Worm (Caenorhabditis elegans): ENCODE results near the gene prx-5.

The prx-5 gene

ce11 chrII:8744555-8745448 is 40.2 kb downstream of the prx-5 start:
- no peak for TF ChIP-seq pax-1 (tag; optimal IDR thresholded peaks at IDR 0.05)
- no peak for TF ChIP-seq T23F11.4 (GFP tag; optimal IDR thresholded peaks at IDR 0.05)
- TF ChIP-seq lim-6 (tag; optimal IDR thresholded peaks at IDR 0.05): no peak
- TF ChIP-seq syd-9 (tag; optimal IDR thresholded peaks at IDR 0.05): no peak
- TF ChIP-seq ceh-2 (tag; optimal IDR thresholded peaks at IDR 0.05): no peak
- no peak for TF ChIP-seq ttx-3 (tag; optimal IDR thresholded peaks at IDR 0.05)
- no peak for TF ChIP-seq ama-1 (optimal IDR thresholded peaks at IDR 0.05)

DNA sequence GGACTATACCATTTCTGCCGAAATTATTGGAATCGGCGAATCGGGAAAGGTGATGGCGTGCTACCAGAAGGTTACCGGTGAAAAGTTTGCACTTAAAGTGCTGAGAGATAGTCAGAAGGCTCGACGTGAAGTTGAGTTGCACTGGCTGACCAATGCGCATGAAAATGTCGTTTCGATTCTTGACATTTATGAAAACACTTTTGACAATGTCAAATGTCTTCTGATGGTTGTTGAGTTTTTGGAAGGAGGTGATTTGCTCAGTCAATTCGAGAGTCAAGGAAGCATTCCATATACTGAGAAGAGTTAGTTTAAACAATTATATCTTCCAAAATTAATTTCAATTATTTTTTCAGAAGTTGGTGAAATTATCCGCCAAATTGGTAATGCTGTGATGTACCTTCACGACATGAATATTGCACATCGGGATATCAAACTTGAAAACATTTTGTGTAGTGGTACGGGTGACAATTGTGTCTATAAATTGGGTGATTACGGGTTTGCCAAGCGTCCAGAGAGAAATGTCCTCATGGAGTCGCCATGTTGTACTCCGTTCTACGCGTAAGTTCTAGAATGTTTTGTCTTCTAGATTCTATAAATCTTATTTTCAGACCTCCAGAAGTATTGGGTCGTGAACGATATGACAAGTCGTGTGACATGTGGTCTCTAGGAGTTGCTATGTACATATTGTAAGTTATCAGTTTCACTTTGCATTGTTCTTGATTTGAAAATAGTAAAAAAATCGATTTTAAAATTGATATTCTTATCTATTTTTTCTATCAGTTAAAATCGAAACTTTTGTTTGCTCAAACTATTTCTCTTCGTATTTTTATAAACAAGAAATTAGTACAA is 41.0 kb downstream of the prx-5 start:
- TF ChIP-seq ceh-45 (GFP tag; IDR thresholded peaks at IDR 0.05): no peak

DNA sequence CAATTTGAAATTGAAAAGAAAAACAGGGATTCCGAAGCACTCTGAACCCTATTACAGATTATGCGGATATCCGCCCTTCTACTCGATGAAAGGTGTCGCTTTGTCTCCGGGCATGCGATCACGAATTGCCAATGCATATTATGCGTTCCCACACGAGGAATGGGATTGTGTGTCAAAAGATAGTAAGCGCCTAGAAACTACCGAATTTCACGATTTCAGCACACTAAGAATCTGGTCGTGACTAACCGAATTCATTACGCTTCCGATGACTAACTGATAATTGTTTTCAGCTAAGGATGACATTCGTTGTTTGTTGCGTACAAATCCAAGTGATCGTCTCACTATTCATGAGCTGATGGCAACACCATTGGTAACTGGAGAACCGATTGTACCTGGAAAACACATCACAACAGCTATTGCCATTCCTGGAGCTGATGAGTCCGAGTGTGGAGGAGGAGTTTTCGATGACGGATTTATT is 41.7 kb downstream of the prx-5 start:
- TF ChIP-seq unc-3 (GFP tag; conservative IDR thresholded peaks at IDR 0.05) (no peak), unc-3 (tag; optimal IDR thresholded peaks at IDR 0.05) (no peak), ceh-34 (tag; optimal IDR thresholded peaks at IDR 0.05) (no peak), fkh-10 (GFP tag; optimal IDR thresholded peaks at IDR 0.05) (no peak), ama-1 (optimal IDR thresholded peaks at IDR 0.05) (no peak), unc-42 (tag; optimal IDR thresholded peaks at IDR 0.05) (no peak)

DNA sequence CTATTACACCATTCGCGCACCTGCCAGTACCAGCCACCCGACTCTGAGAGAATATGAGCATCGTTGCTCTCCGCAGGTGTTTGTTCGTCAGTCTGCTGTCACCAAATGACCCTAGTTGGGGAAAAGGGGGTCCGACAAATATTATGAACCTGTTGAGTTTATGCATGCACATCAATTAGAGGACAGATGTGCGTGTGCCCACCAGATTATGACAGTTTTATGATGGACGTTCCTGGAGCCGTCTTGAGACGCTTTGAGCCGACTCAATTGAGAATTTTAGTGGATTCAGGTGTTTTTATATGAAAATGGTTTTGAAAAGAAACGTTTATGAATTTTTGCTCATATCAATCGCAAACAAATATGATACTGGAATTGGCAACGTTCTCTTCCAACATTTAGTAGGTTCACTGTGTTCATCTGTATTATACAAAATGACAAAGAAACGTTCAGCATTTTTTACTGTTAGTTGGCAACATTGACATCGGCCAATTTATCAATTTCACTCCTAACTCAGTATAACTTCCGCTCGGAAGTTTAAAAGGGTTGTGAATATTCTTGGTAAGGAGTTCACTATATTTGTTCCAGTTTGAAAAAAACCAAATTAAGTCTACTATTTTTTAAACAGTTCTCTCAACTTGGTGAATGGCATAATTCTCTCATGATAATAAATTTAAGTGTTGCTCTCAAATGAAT is 42.8 kb downstream of the prx-5 start:
- TF ChIP-seq eyg-1 (tag; optimal IDR thresholded peaks at IDR 0.05) (no peak), tbx-2 (tag; optimal IDR thresholded peaks at IDR 0.05) (peak; percentile 19), ttx-3 (tag; optimal IDR thresholded peaks at IDR 0.05) (no peak), madf-2 (tag; optimal IDR thresholded peaks at IDR 0.05) (peak; percentile 20), K09A11.1 (tag; optimal IDR thresholded peaks at IDR 0.05; ENCODE audit: insufficient read depth) (no peak), mec-3 (tag; optimal IDR thresholded peaks at IDR 0.05; ENCODE audit: borderline replicate concordance) (no peak), elt-4 (tag; optimal IDR thresholded peaks at IDR 0.05) (no peak), ref-2 (tag; optimal IDR thresholded peaks at IDR 0.05) (peak; percentile 38), C38D4.7 (GFP tag; optimal IDR thresholded peaks at IDR 0.05) (no peak), unc-55 (GFP tag; optimal IDR thresholded peaks at IDR 0.05) (peak; percentile 77), unc-3 (GFP tag; conservative IDR thresholded peaks at IDR 0.05) (no peak), unc-3 (tag; optimal IDR thresholded peaks at IDR 0.05) (no peak), K02D7.2 (tag; optimal IDR thresholded peaks at IDR 0.05) (no peak), hlh-6 (tag; optimal IDR thresholded peaks at IDR 0.05) (no peak), ceh-45 (GFP tag; IDR thresholded peaks at IDR 0.05) (no peak), ceh-22 (tag; optimal IDR thresholded peaks at IDR 0.05) (no peak), che-1 (tag; optimal IDR thresholded peaks at IDR 0.05) (no peak), ceh-9 (tag; optimal IDR thresholded peaks at IDR 0.05) (no peak)

DNA sequence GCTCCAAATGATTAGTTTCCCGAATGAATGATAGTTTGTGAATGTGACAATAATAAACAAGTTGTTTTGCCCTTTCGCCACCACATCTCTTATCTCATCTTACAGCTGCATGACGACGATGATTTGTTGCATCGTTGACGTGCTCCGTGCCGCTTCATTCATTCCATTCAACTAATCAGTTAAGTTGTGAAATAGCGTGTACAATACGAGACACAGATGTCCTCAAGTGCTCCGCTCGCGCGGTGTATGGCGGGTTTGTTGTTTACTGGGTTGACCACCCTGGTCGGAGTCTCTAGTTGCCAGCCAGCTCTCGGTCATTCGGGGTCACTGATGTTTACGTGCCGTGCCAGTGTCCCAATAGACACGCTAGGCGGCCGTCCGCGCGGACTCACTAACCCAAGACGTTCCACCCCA is 43.3 kb downstream of the prx-5 start:
- TF ChIP-seq pax-1 (tag; optimal IDR thresholded peaks at IDR 0.05) (peak; percentile 24), ztf-16 (tag; optimal IDR thresholded peaks at IDR 0.05) (no peak), ceh-34 (tag; optimal IDR thresholded peaks at IDR 0.05) (peak; percentile 68), nfya-1 (tag; optimal IDR thresholded peaks at IDR 0.05) (peak; percentile 59), T23F11.4 (GFP tag; optimal IDR thresholded peaks at IDR 0.05) (peak; percentile 34), tbx-7 (tag; optimal IDR thresholded peaks at IDR 0.05) (no peak), unc-42 (tag; optimal IDR thresholded peaks at IDR 0.05) (peak; percentile 60), ref-2 (tag; optimal IDR thresholded peaks at IDR 0.05) (peak; percentile 28), ama-1 (optimal IDR thresholded peaks at IDR 0.05) (no peak), elt-2 (tag; optimal IDR thresholded peaks at IDR 0.05) (peak; percentile 33), ceh-6 (GFP tag; optimal IDR thresholded peaks at IDR 0.05) (peak; percentile 27), rnt-1 (tag; optimal IDR thresholded peaks at IDR 0.05) (peak; percentile 14), pha-2 (tag; optimal IDR thresholded peaks at IDR 0.05) (peak; percentile 43), tbx-2 (tag; optimal IDR thresholded peaks at IDR 0.05) (peak; percentile 52), ceh-2 (tag; optimal IDR thresholded peaks at IDR 0.05) (peak; percentile 56), unc-55 (GFP tag; optimal IDR thresholded peaks at IDR 0.05) (peak; percentile 50)

All from whole organism, late embryonic.